Fruit fly (Drosophila melanogaster): ENCODE data around the gene Rcd-1.

The Rcd-1 gene

dm6 chrX:19665684-19666141, 27.1 kb downstream of the Rcd-1 start (continued):
- TF ChIP-seq Myb (GFP tag; optimal IDR thresholded peaks at IDR 0.05) (no peak), CG33213 (GFP tag; optimal IDR thresholded peaks at IDR 0.05) (peak; percentile 3), CG15601 (tag; optimal IDR thresholded peaks at IDR 0.05) (no peak), Nf-YA (GFP tag; IDR thresholded peaks at IDR 0.05) (no peak), CG7963 (GFP tag; IDR thresholded peaks at IDR 0.05; ENCODE audit: partially characterized antibody) (0 out of 3 replicates have a peak, but pooled peaks have one; percentile 35), CG14014 (GFP tag; IDR thresholded peaks at IDR 0.05) (peak; percentile 57), ash1 (GFP tag; optimal IDR thresholded peaks at IDR 0.05) (no peak), jigr1 (GFP tag; IDR thresholded peaks at IDR 0.05) (no peak), croc (GFP tag; conservative IDR thresholded peaks at IDR 0.05) (no peak), CG3407 (GFP tag; optimal IDR thresholded peaks at IDR 0.05) (no peak), HLHmδ (GFP tag; optimal IDR thresholded peaks at IDR 0.05) (no peak), ci (GFP tag; IDR thresholded peaks at IDR 0.05) (peak; percentile 60)

- TF ChIP-seq CG33557 (GFP tag; optimal IDR thresholded peaks at IDR 0.05) (peak; percentile 29), Sox102F (GFP tag; optimal IDR thresholded peaks at IDR 0.05) (peak; percentile 26), fd3F (GFP tag; optimal IDR thresholded peaks at IDR 0.05) (no peak), CG10654 (GFP tag; optimal IDR thresholded peaks at IDR 0.05) (peak; percentile 44), bsh (GFP tag; optimal IDR thresholded peaks at IDR 0.05) (peak in 1 of 2 experiments; percentile 34), CG3838 (GFP tag; optimal IDR thresholded peaks at IDR 0.05) (no peak), ac (GFP tag; optimal IDR thresholded peaks at IDR 0.05) (no peak), pho (GFP tag; optimal IDR thresholded peaks at IDR 0.05) (no peak), CG13296 (GFP tag; optimal IDR thresholded peaks at IDR 0.05) (peak; percentile 28), cad (GFP tag; optimal IDR thresholded peaks at IDR 0.05) (no peak), NFAT (GFP tag; IDR thresholded peaks at IDR 0.05) (peak; percentile 81), unc-4 (GFP tag; IDR thresholded peaks at IDR 0.05; ENCODE audit: partially characterized antibody) (no peak), Dek (tag; optimal IDR thresholded peaks at IDR 0.05) (no peak), CG9797 (GFP tag; optimal IDR thresholded peaks at IDR 0.05) (no peak), CG3847 (GFP tag; IDR thresholded peaks at IDR 0.05) (peak; percentile 55), CG14050 (GFP tag; IDR thresholded peaks at IDR 0.05) (no peak), grn (GFP tag; optimal IDR thresholded peaks at IDR 0.05) (no peak), ssp (GFP tag; IDR thresholded peaks at IDR 0.05) (no peak), bigmax (GFP tag; optimal IDR thresholded peaks at IDR 0.05) (no peak), NK7.1 (GFP tag; optimal IDR thresholded peaks at IDR 0.05) (no peak), toy (GFP tag; IDR thresholded peaks at IDR 0.05) (no peak), CG3065 (GFP tag; optimal IDR thresholded peaks at IDR 0.05) (no peak), CG2712 (tag; optimal IDR thresholded peaks at IDR 0.05) (peak; percentile 52), Rx (GFP tag; IDR thresholded peaks at IDR 0.05) (no peak), psq (GFP tag; optimal IDR thresholded peaks at IDR 0.05) (no peak), so (GFP tag; IDR thresholded peaks at IDR 0.05) (0 out of 3 replicates have a peak, but pooled peaks have one; percentile 37), hb (GFP tag; IDR thresholded peaks at IDR 0.05; ENCODE audit: partially characterized antibody) (no peak), Mrtf (GFP tag; IDR thresholded peaks at IDR 0.05) (peak; percentile 64; the same call in 2 of the 3 replicates), CG12391 (tag; optimal IDR thresholded peaks at IDR 0.05) (peak; percentile 21), CG17361 (GFP tag; IDR thresholded peaks at IDR 0.05) (peak; percentile 53; the same call in 2 of the 3 replicates), CG8478 (optimal IDR thresholded peaks at IDR 0.05) (no peak), CG7987 (GFP tag; optimal IDR thresholded peaks at IDR 0.05) (no peak), CG1832 (GFP tag; optimal IDR thresholded peaks at IDR 0.05) (no peak), Doc3 (GFP tag; IDR thresholded peaks at IDR 0.05; ENCODE audit: partially characterized antibody) (no peak), chif (GFP tag; optimal IDR thresholded peaks at IDR 0.05) (peak in 1 of 2 experiments; percentile 38), tna (GFP tag; IDR thresholded peaks at IDR 0.05; ENCODE audit: partially characterized antibody) (no peak), CG15011 (GFP tag; optimal IDR thresholded peaks at IDR 0.05) (no peak), Fer3 (tag; optimal IDR thresholded peaks at IDR 0.05) (peak; percentile 48), aop (GFP tag; IDR thresholded peaks at IDR 0.05) (no peak)
Measured at dm6 chrX:19666991-19667409, 28.4 kb downstream of the Rcd-1 start, which contains the start of gene Zw. TSS of gene Zw (plus strand) at chrX:19667252.

Measured in whole organism, embryonic.